Fruit fly (Drosophila melanogaster): ENCODE measurements around the gene CG43115.

Gene CG43115

dm6 chrX:6097578-6097977 is 31.4 kb upstream of the CG43115 start (continued):
- peak; percentile 47 for TF ChIP-seq Spps (tag; optimal IDR thresholded peaks at IDR 0.05)
- TF ChIP-seq oc (tag; optimal IDR thresholded peaks at IDR 0.05): peak; percentile 75
- peak; percentile 58 for TF ChIP-seq CG10267 (tag; optimal IDR thresholded peaks at IDR 0.05)
- peak; percentile 80 for TF ChIP-seq her (GFP tag; optimal IDR thresholded peaks at IDR 0.05)
- TF ChIP-seq gsb-n (tag; optimal IDR thresholded peaks at IDR 0.05): peak; percentile 56
- TF ChIP-seq CG18262 (tag; optimal IDR thresholded peaks at IDR 0.05): peak; percentile 75
- no peak for TF ChIP-seq CG10543 (GFP tag; optimal IDR thresholded peaks at IDR 0.05)
- TF ChIP-seq CG1233 (GFP tag; optimal IDR thresholded peaks at IDR 0.05): peak; percentile 73
- peak; percentile 54 for TF ChIP-seq grn (GFP tag; optimal IDR thresholded peaks at IDR 0.05)
- peak; percentile 17 for TF ChIP-seq exex (tag; optimal IDR thresholded peaks at IDR 0.05)
- peak; percentile 53 for TF ChIP-seq Mad (GFP tag; optimal IDR thresholded peaks at IDR 0.05)
- peak; percentile 85 for TF ChIP-seq CG4730 (GFP tag; IDR thresholded peaks at IDR 0.05)
- TF ChIP-seq CG7987 (GFP tag; optimal IDR thresholded peaks at IDR 0.05): peak; percentile 40
- peak; percentile 87 for TF ChIP-seq CG11456 (GFP tag; IDR thresholded peaks at IDR 0.05)
- peak; percentile 73 for TF ChIP-seq bowl (GFP tag; IDR thresholded peaks at IDR 0.05)
- TF ChIP-seq Drgx (GFP tag; IDR thresholded peaks at IDR 0.05): peak; percentile 39; the same call in 1 of the 2 replicates
- TF ChIP-seq CG10959 (GFP tag; IDR thresholded peaks at IDR 0.05): peak; percentile 71
- peak; percentile 71; the same call in 1 of the 3 replicates for TF ChIP-seq CG2199 (GFP tag; IDR thresholded peaks at IDR 0.05)
- peak; percentile 49 for TF ChIP-seq odd (GFP tag; optimal IDR thresholded peaks at IDR 0.05)
- no peak for TF ChIP-seq CG3838 (GFP tag; optimal IDR thresholded peaks at IDR 0.05)
- peak; percentile 59 for TF ChIP-seq zfh2 (GFP tag; optimal IDR thresholded peaks at IDR 0.05)
- peak; percentile 39 for TF ChIP-seq CG31388 (GFP tag; optimal IDR thresholded peaks at IDR 0.05)
- peak; percentile 76 for TF ChIP-seq CG10654 (GFP tag; optimal IDR thresholded peaks at IDR 0.05)
- TF ChIP-seq CG42726 (GFP tag; IDR thresholded peaks at IDR 0.05; ENCODE audit: partially characterized antibody): no peak
- peak; percentile 67 for TF ChIP-seq nau (GFP tag; optimal IDR thresholded peaks at IDR 0.05)
- TF ChIP-seq Elba2 (GFP tag; optimal IDR thresholded peaks at IDR 0.05): no peak
- TF ChIP-seq lbe (GFP tag; optimal IDR thresholded peaks at IDR 0.05): peak; percentile 39
- TF ChIP-seq CG10979 (tag; optimal IDR thresholded peaks at IDR 0.05): peak; percentile 76
- peak; percentile 88 for TF ChIP-seq lilli (GFP tag; optimal IDR thresholded peaks at IDR 0.05)
- peak; percentile 83 for TF ChIP-seq Hmr (GFP tag; optimal IDR thresholded peaks at IDR 0.05)
- no peak for TF ChIP-seq zen2 (GFP tag; IDR thresholded peaks at IDR 0.05; ENCODE audit: partially characterized antibody)
- peak; percentile 61 for TF ChIP-seq CG1792 (GFP tag; optimal IDR thresholded peaks at IDR 0.05)
- peak; percentile 72 for TF ChIP-seq CG1024 (GFP tag; IDR thresholded peaks at IDR 0.05)
- TF ChIP-seq CG9215 (GFP tag; IDR thresholded peaks at IDR 0.05): peak; percentile 78
- TF ChIP-seq Ravus (GFP tag; IDR thresholded peaks at IDR 0.05): peak; percentile 60
- peak; percentile 40 for TF ChIP-seq NC2α (GFP tag; optimal IDR thresholded peaks at IDR 0.05)
- TF ChIP-seq peb (GFP tag; IDR thresholded peaks at IDR 0.05): peak; percentile 91
- peak; percentile 72; the same call in 1 of the 2 replicates for TF ChIP-seq rib (GFP tag; IDR thresholded peaks at IDR 0.05)
- peak; percentile 83 for TF ChIP-seq Xbp1 (GFP tag; optimal IDR thresholded peaks at IDR 0.05)
- peak; percentile 74 for TF ChIP-seq CG2875 (GFP tag; optimal IDR thresholded peaks at IDR 0.05)
- TF ChIP-seq crc (GFP tag; optimal IDR thresholded peaks at IDR 0.05): peak; percentile 42
- no peak for TF ChIP-seq cg (GFP tag; optimal IDR thresholded peaks at IDR 0.05)
- TF ChIP-seq zf30C (GFP tag; optimal IDR thresholded peaks at IDR 0.05): no peak
- peak; percentile 45 for TF ChIP-seq CG8281 (tag; optimal IDR thresholded peaks at IDR 0.05)
- TF ChIP-seq fu2 (GFP tag; optimal IDR thresholded peaks at IDR 0.05): peak; percentile 35
- TF ChIP-seq esg (GFP tag; conservative IDR thresholded peaks at IDR 0.05): peak; percentile 87
- peak; percentile 70 for TF ChIP-seq Dad (GFP tag; optimal IDR thresholded peaks at IDR 0.05)
- TF ChIP-seq crol (GFP tag; IDR thresholded peaks at IDR 0.05): peak; percentile 40; the same call in 1 of the 2 replicates
- TF ChIP-seq CG8944 (GFP tag; optimal IDR thresholded peaks at IDR 0.05): peak; percentile 77
- peak; percentile 51 for TF ChIP-seq maf-S (GFP tag; optimal IDR thresholded peaks at IDR 0.05)
- TF ChIP-seq tup (GFP tag; optimal IDR thresholded peaks at IDR 0.05): peak; percentile 13

All from whole organism, embryonic.